Worm (Caenorhabditis elegans): ENCODE results near the gene irld-50.

Gene irld-50

ce11 chrII:2966350-2966749 lies 22.5 kb upstream of the irld-50 start:
- TF ChIP-seq hnd-1 (tag; optimal IDR thresholded peaks at IDR 0.05) = no peak

- TF ChIP-seq ceh-36 (tag; optimal IDR thresholded peaks at IDR 0.05) (no peak), hmbx-1 (tag; optimal IDR thresholded peaks at IDR 0.05) (no peak), tbx-37 (GFP tag; conservative IDR thresholded peaks at IDR 0.05) (no peak), pes-1 (GFP tag; IDR thresholded peaks at IDR 0.05) (no peak)
These were observed 21.5 kb upstream of the irld-50 start for ce11 chrII:2965215-2965998.

- no peak for TF ChIP-seq scrt-1 (GFP tag; IDR thresholded peaks at IDR 0.05)
- no peak for TF ChIP-seq B0310.2 (tag; optimal IDR thresholded peaks at IDR 0.05)
- TF ChIP-seq tra-4 (tag; optimal IDR thresholded peaks at IDR 0.05) = no peak
- TF ChIP-seq sea-1 (GFP tag; conservative IDR thresholded peaks at IDR 0.05) = no peak
- no peak for TF ChIP-seq hnd-1 (tag; optimal IDR thresholded peaks at IDR 0.05)
- no peak for TF ChIP-seq hmg-4 (GFP tag; optimal IDR thresholded peaks at IDR 0.05)
- no peak for TF ChIP-seq pes-1 (GFP tag; IDR thresholded peaks at IDR 0.05)
- no peak for TF ChIP-seq hmbx-1 (tag; optimal IDR thresholded peaks at IDR 0.05)
- TF ChIP-seq ets-7 (tag; optimal IDR thresholded peaks at IDR 0.05) = no peak
These were observed 19.8 kb upstream of the irld-50 start for ce11 chrII:2963619-2964018.

ce11 chrII:2962531-2963164 lies 18.8 kb upstream of the irld-50 start:
- TF ChIP-seq ets-7 (tag; optimal IDR thresholded peaks at IDR 0.05) (no peak), aly-1 (tag; optimal IDR thresholded peaks at IDR 0.05) (no peak), hmg-4 (GFP tag; optimal IDR thresholded peaks at IDR 0.05) (no peak), flt-1 (GFP tag; IDR thresholded peaks at IDR 0.05) (no peak), tbx-11 (GFP tag; IDR thresholded peaks at IDR 0.05) (no peak), scrt-1 (GFP tag; IDR thresholded peaks at IDR 0.05) (no peak), tbx-37 (GFP tag; conservative IDR thresholded peaks at IDR 0.05) (no peak), pes-1 (GFP tag; IDR thresholded peaks at IDR 0.05) (no peak), ceh-13 (GFP tag; optimal IDR thresholded peaks at IDR 0.05) (no peak), hnd-1 (tag; optimal IDR thresholded peaks at IDR 0.05) (no peak), hmbx-1 (tag; optimal IDR thresholded peaks at IDR 0.05) (no peak), sea-1 (GFP tag; conservative IDR thresholded peaks at IDR 0.05) (no peak)

ce11 chrII:2958308-2958707 lies 14.4 kb upstream of the irld-50 start, which contains the start of gene srw-60:
Gene srw-60 (plus strand): TSS chrII:2958608.
- TF ChIP-seq B0310.2 (tag; optimal IDR thresholded peaks at IDR 0.05) = no peak
- no peak for TF ChIP-seq ceh-36 (tag; optimal IDR thresholded peaks at IDR 0.05)
- TF ChIP-seq hmg-4 (GFP tag; optimal IDR thresholded peaks at IDR 0.05) = no peak
- TF ChIP-seq hmbx-1 (tag; optimal IDR thresholded peaks at IDR 0.05) = no peak
- no peak for TF ChIP-seq ets-7 (tag; optimal IDR thresholded peaks at IDR 0.05)
- no peak for TF ChIP-seq aly-1 (tag; optimal IDR thresholded peaks at IDR 0.05)
- TF ChIP-seq flt-1 (GFP tag; IDR thresholded peaks at IDR 0.05) = no peak
- TF ChIP-seq tra-4 (tag; optimal IDR thresholded peaks at IDR 0.05) = no peak
- TF ChIP-seq tbx-37 (GFP tag; conservative IDR thresholded peaks at IDR 0.05) = no peak
- TF ChIP-seq scrt-1 (GFP tag; IDR thresholded peaks at IDR 0.05) = no peak
- no peak for TF ChIP-seq ceh-13 (GFP tag; optimal IDR thresholded peaks at IDR 0.05)
- no peak for TF ChIP-seq tbx-11 (GFP tag; IDR thresholded peaks at IDR 0.05)
- no peak for TF ChIP-seq hnd-1 (tag; optimal IDR thresholded peaks at IDR 0.05)
- TF ChIP-seq ama-1 (optimal IDR thresholded peaks at IDR 0.05) = no peak
- no peak for TF ChIP-seq F13C5.2 (tag; optimal IDR thresholded peaks at IDR 0.05)

- TF ChIP-seq sea-1 (GFP tag; conservative IDR thresholded peaks at IDR 0.05) (no peak), scrt-1 (GFP tag; IDR thresholded peaks at IDR 0.05) (no peak), F13C5.2 (tag; optimal IDR thresholded peaks at IDR 0.05) (no peak), hmbx-1 (tag; optimal IDR thresholded peaks at IDR 0.05) (no peak)
These were observed 11.8 kb upstream of the irld-50 start, which contains the start of gene irld-48 for ce11 chrII:2955656-2956115. Gene irld-48 (plus strand): TSS chrII:2956065.

ce11 chrII:2952629-2953028 lies 8.8 kb upstream of the irld-50 start, which contains the start of gene irld-51:
Gene irld-51 (minus strand): TSS chrII:2952729.
- TF ChIP-seq tbx-11 (GFP tag; IDR thresholded peaks at IDR 0.05) = no peak
- no peak for TF ChIP-seq hmbx-1 (tag; optimal IDR thresholded peaks at IDR 0.05)
- TF ChIP-seq ceh-36 (tag; optimal IDR thresholded peaks at IDR 0.05) = no peak
- no peak for TF ChIP-seq F13C5.2 (tag; optimal IDR thresholded peaks at IDR 0.05)
- no peak for TF ChIP-seq pes-1 (GFP tag; IDR thresholded peaks at IDR 0.05)
- TF ChIP-seq hnd-1 (tag; optimal IDR thresholded peaks at IDR 0.05) = no peak
- TF ChIP-seq B0310.2 (tag; optimal IDR thresholded peaks at IDR 0.05) = no peak
- no peak for TF ChIP-seq tra-4 (tag; optimal IDR thresholded peaks at IDR 0.05)
- TF ChIP-seq flt-1 (GFP tag; IDR thresholded peaks at IDR 0.05) = no peak
- TF ChIP-seq sea-1 (GFP tag; conservative IDR thresholded peaks at IDR 0.05) = no peak
- no peak for TF ChIP-seq tbx-37 (GFP tag; conservative IDR thresholded peaks at IDR 0.05)
- no peak for TF ChIP-seq ets-7 (tag; optimal IDR thresholded peaks at IDR 0.05)

ce11 chrII:2948614-2949013 lies 4.7 kb upstream of the irld-50 start:
- TF ChIP-seq ama-1 (optimal IDR thresholded peaks at IDR 0.05) (no peak), B0310.2 (tag; optimal IDR thresholded peaks at IDR 0.05) (no peak), tbx-37 (GFP tag; conservative IDR thresholded peaks at IDR 0.05) (no peak), hmbx-1 (tag; optimal IDR thresholded peaks at IDR 0.05) (no peak), hmg-4 (GFP tag; optimal IDR thresholded peaks at IDR 0.05) (no peak), ceh-13 (GFP tag; optimal IDR thresholded peaks at IDR 0.05) (no peak), ceh-36 (tag; optimal IDR thresholded peaks at IDR 0.05) (no peak), pes-1 (GFP tag; IDR thresholded peaks at IDR 0.05) (no peak), flt-1 (GFP tag; IDR thresholded peaks at IDR 0.05) (no peak), sea-1 (GFP tag; conservative IDR thresholded peaks at IDR 0.05) (no peak), tbx-11 (GFP tag; IDR thresholded peaks at IDR 0.05) (no peak), aly-1 (tag; optimal IDR thresholded peaks at IDR 0.05) (no peak)
